Fruit fly (Drosophila melanogaster): ENCODE measurements around the gene CG14053.
A peak's percentile ranks its signal among the peaks of the same experiment; 100 is the strongest.

The CG14053 gene

dm6 chrX:2166129-2166528, 27.6 kb downstream of the CG14053 start (continued):
- peak; percentile 13 for TF ChIP-seq CG3407 (GFP tag; optimal IDR thresholded peaks at IDR 0.05)
- TF ChIP-seq Adf1 (GFP tag; IDR thresholded peaks at IDR 0.05): no peak
- TF ChIP-seq dysf (GFP tag; IDR thresholded peaks at IDR 0.05): peak; percentile 45; the same call in 2 of the 3 replicates
- TF ChIP-seq Usf (GFP tag; optimal IDR thresholded peaks at IDR 0.05): no peak
- TF ChIP-seq Spps (tag; optimal IDR thresholded peaks at IDR 0.05): no peak
- no peak for TF ChIP-seq MBD-R2 (GFP tag; IDR thresholded peaks at IDR 0.05)
- TF ChIP-seq CG9817 (tag; optimal IDR thresholded peaks at IDR 0.05): no peak
- no peak for TF ChIP-seq gce (GFP tag; IDR thresholded peaks at IDR 0.05)
- TF ChIP-seq CG32767 (GFP tag; IDR thresholded peaks at IDR 0.05): peak; percentile 12; the same call in 1 of the 2 replicates
- TF ChIP-seq ap (GFP tag; IDR thresholded peaks at IDR 0.05): peak; percentile 38; the same call in 1 of the 2 replicates
- no peak for TF ChIP-seq hkb (optimal IDR thresholded peaks at IDR 0.05)
- peak; percentile 65 for TF ChIP-seq hkb (GFP tag; IDR thresholded peaks at IDR 0.05)
- TF ChIP-seq Atf-2 (GFP tag; optimal IDR thresholded peaks at IDR 0.05): no peak
- no peak for TF ChIP-seq Scr (GFP tag; IDR thresholded peaks at IDR 0.05; ENCODE audit: partially characterized antibody)
- TF ChIP-seq CG13287 (GFP tag; IDR thresholded peaks at IDR 0.05; ENCODE audit: partially characterized antibody): no peak
- TF ChIP-seq Aef1 (GFP tag; IDR thresholded peaks at IDR 0.05): 0 out of 3 replicates have a peak, but pooled peaks have one; percentile 10
- TF ChIP-seq run (tag; optimal IDR thresholded peaks at IDR 0.05): no peak
- TF ChIP-seq tio (GFP tag; optimal IDR thresholded peaks at IDR 0.05): no peak
- TF ChIP-seq CG16815 (GFP tag; optimal IDR thresholded peaks at IDR 0.05): no peak
- TF ChIP-seq insv (GFP tag; optimal IDR thresholded peaks at IDR 0.05): no peak
- no peak for TF ChIP-seq CG11085 (GFP tag; IDR thresholded peaks at IDR 0.05)
- peak; percentile 65; the same call in 2 of the 3 replicates for TF ChIP-seq Optix (GFP tag; IDR thresholded peaks at IDR 0.05)
- TF ChIP-seq toy (GFP tag; IDR thresholded peaks at IDR 0.05): no peak
- peak; percentile 55; the same call in 1 of the 3 replicates for TF ChIP-seq ase (GFP tag; IDR thresholded peaks at IDR 0.05)
- TF ChIP-seq nom (GFP tag; optimal IDR thresholded peaks at IDR 0.05): no peak
- peak; percentile 62; the same call in 1 of the 2 replicates for TF ChIP-seq dati (GFP tag; IDR thresholded peaks at IDR 0.05)
- TF ChIP-seq Myb (GFP tag; optimal IDR thresholded peaks at IDR 0.05): no peak
- no peak for TF ChIP-seq CG17912 (GFP tag; optimal IDR thresholded peaks at IDR 0.05)
- no peak for TF ChIP-seq Lim3 (GFP tag; IDR thresholded peaks at IDR 0.05)
- no peak for TF ChIP-seq hb (GFP tag; IDR thresholded peaks at IDR 0.05; ENCODE audit: partially characterized antibody)
- TF ChIP-seq CG9437 (GFP tag; optimal IDR thresholded peaks at IDR 0.05): no peak
- no peak for TF ChIP-seq pum (GFP tag; optimal IDR thresholded peaks at IDR 0.05)
- no peak for TF ChIP-seq tx (GFP tag; optimal IDR thresholded peaks at IDR 0.05)
- no peak for TF ChIP-seq pfk (GFP tag; optimal IDR thresholded peaks at IDR 0.05)
- no peak for TF ChIP-seq PHDP (tag; optimal IDR thresholded peaks at IDR 0.05)
- peak; percentile 5 for TF ChIP-seq lilli (GFP tag; optimal IDR thresholded peaks at IDR 0.05)
- TF ChIP-seq CG43689 (GFP tag; IDR thresholded peaks at IDR 0.05): no peak; the same call in 1 of the 2 replicates
- TF ChIP-seq CG14050 (GFP tag; IDR thresholded peaks at IDR 0.05): peak; percentile 50; the same call in 2 of the 3 replicates
- no peak for TF ChIP-seq CG9797 (GFP tag; optimal IDR thresholded peaks at IDR 0.05)
- peak; percentile 48; the same call in 1 of the 2 replicates for TF ChIP-seq Xrp1 (GFP tag; IDR thresholded peaks at IDR 0.05)
- TF ChIP-seq fd96Cb (tag; optimal IDR thresholded peaks at IDR 0.05): peak; percentile 51
- no peak for TF ChIP-seq CG11093 (GFP tag; IDR thresholded peaks at IDR 0.05)
- peak; percentile 18 for TF ChIP-seq gsb-n (tag; optimal IDR thresholded peaks at IDR 0.05)
- peak; percentile 8 for TF ChIP-seq CG7839 (tag; optimal IDR thresholded peaks at IDR 0.05)
- no peak for TF ChIP-seq luna (GFP tag; optimal IDR thresholded peaks at IDR 0.05)
- TF ChIP-seq zf30C (GFP tag; optimal IDR thresholded peaks at IDR 0.05): no peak
- no peak for TF ChIP-seq prd (optimal IDR thresholded peaks at IDR 0.05)
- TF ChIP-seq prd (GFP tag; IDR thresholded peaks at IDR 0.05): peak; percentile 78; the same call in 2 of the 3 replicates
- no peak for TF ChIP-seq crp (GFP tag; optimal IDR thresholded peaks at IDR 0.05)
- TF ChIP-seq Eip74EF (GFP tag; optimal IDR thresholded peaks at IDR 0.05): peak in 1 of 2 experiments; percentile 42
- peak; percentile 13 for TF ChIP-seq Six4 (GFP tag; optimal IDR thresholded peaks at IDR 0.05)
